Fruit fly (Drosophila melanogaster): ENCODE results near the gene mil.

mil gene

DNA sequence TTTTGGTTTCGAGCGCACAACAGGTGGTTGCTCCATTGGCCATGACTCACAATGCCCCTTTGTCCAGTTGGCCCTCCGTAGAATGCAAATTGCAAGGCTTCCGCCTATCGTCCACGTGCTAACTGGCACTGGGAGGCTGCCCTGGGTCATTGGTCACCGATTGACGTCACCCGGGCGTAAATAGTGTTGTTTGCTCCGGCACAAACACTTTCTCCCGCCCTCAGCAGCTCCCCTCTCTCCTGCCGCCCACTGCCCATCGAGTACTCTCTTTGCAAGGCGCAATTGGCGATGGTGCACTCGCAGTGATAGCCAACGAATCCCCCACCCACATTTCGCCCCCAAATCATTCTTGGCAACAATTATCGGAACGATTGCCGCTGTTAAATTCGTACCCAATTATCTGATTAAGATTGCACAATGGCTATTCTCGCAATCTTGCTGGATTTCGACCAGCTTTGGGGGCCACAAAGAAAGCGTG lies 14.5 kb downstream of the mil start:
- no peak for TF ChIP-seq CG8478 (optimal IDR thresholded peaks at IDR 0.05)
- TF ChIP-seq pan (optimal IDR thresholded peaks at IDR 0.05) = no peak
- no peak for TF ChIP-seq usp (GFP tag; optimal IDR thresholded peaks at IDR 0.05)
- TF ChIP-seq EcR (GFP tag; optimal IDR thresholded peaks at IDR 0.05) = no peak
- no peak for TF ChIP-seq Dll (optimal IDR thresholded peaks at IDR 0.05)

dm6 chr3R:27928140-27928539 lies 15.9 kb downstream of the mil start, which contains the start of gene nenya:
Gene nenya, minus strand, starts transcription at chr3R:27928174.
- no peak for TF ChIP-seq CG8478 (optimal IDR thresholded peaks at IDR 0.05)
- TF ChIP-seq psq (optimal IDR thresholded peaks at IDR 0.05) = no peak
- no peak for TF ChIP-seq pan (optimal IDR thresholded peaks at IDR 0.05)
- TF ChIP-seq Dll (optimal IDR thresholded peaks at IDR 0.05) = no peak
- TF ChIP-seq usp (GFP tag; optimal IDR thresholded peaks at IDR 0.05) = no peak
- TF ChIP-seq EcR (GFP tag; optimal IDR thresholded peaks at IDR 0.05) = no peak

- TF ChIP-seq Dll (optimal IDR thresholded peaks at IDR 0.05) (no peak), usp (GFP tag; optimal IDR thresholded peaks at IDR 0.05) (no peak), pan (optimal IDR thresholded peaks at IDR 0.05) (no peak), EcR (GFP tag; optimal IDR thresholded peaks at IDR 0.05) (no peak), CG8478 (optimal IDR thresholded peaks at IDR 0.05) (no peak), psq (optimal IDR thresholded peaks at IDR 0.05) (no peak)
Observed at dm6 chr3R:27928984-27929924, 17.0 kb downstream of the mil start.

DNA sequence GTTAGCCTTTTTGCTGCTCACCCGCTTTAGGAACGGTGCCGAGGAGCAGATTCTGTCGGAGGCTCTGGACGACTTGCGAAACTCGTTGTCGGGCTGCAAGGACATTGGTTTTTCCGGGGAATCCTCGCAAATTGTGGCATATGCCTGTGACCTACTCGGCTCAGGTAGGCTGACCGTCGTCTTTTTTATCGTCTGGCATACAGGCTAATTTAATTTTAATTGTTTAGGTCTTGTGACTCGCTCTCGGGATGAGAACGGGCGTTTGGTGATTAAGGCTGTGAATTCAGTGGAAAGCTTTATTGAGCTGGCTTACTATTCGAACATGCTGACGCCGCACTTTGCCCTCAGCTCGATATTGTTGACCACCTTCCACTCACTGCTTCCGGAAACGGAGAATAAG lies 19.2 kb downstream of the mil start:
- TF ChIP-seq CG8478 (optimal IDR thresholded peaks at IDR 0.05) = no peak
- no peak for TF ChIP-seq usp (GFP tag; optimal IDR thresholded peaks at IDR 0.05)
- TF ChIP-seq pan (optimal IDR thresholded peaks at IDR 0.05) = no peak
- no peak for TF ChIP-seq EcR (GFP tag; optimal IDR thresholded peaks at IDR 0.05)
- TF ChIP-seq psq (optimal IDR thresholded peaks at IDR 0.05) = no peak
- no peak for TF ChIP-seq Dll (optimal IDR thresholded peaks at IDR 0.05)

DNA sequence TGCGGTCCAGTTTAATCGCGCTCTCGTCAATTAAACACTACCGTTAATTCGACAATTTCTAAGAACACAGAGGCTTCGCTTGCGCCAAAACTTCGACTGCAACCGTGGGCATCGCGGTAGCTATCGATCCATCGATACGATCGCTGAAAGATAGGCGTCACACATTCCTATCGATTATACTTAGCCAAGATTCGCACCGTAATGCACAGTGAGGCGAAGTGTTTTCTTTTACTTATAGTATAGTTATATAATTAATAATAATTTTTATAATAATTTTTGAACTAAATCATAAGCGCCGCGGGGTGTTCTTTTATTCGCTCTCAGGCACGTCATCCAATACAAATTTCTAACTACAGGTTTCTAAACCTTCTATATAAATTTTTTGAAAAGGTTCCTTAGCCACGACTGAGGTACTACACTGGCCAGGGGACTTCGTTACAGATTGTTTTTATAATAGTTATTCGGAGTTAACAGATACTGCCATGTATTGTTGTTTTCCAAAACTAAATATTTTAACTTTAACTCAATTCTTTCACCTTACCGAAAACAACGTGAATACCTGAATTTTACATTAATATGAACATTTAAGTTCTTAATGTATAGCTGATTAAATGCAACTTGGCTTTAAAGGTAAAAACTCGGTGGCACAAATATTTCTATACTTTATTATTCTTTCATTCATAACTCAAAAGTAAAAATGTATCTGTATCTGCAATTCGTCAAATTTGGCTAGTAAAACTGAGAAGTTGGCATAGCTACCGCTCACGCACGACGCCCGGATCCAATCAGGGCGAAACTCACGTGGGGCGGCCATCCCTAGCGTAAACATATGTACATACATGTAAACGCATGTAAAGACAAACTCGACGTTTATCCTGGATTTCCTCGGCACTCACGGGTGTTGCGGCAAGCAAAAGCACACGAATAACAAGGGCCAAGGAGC lies 25.8 kb downstream of the mil start, which contains the start of the genes NSD and BOD1:
Gene NSD, minus strand, starts transcription at position 102 of the 943 bp plus-strand sequence.
Gene BOD1, plus strand, starts transcription at position 494 of the 943 bp plus-strand sequence.
- TF ChIP-seq pan (optimal IDR thresholded peaks at IDR 0.05) = no peak
- no peak for TF ChIP-seq usp (GFP tag; optimal IDR thresholded peaks at IDR 0.05)
- TF ChIP-seq EcR (GFP tag; optimal IDR thresholded peaks at IDR 0.05) = no peak
- no peak for TF ChIP-seq Dll (optimal IDR thresholded peaks at IDR 0.05)
- no peak for TF ChIP-seq psq (optimal IDR thresholded peaks at IDR 0.05)
- no peak for TF ChIP-seq CG8478 (optimal IDR thresholded peaks at IDR 0.05)

DNA sequence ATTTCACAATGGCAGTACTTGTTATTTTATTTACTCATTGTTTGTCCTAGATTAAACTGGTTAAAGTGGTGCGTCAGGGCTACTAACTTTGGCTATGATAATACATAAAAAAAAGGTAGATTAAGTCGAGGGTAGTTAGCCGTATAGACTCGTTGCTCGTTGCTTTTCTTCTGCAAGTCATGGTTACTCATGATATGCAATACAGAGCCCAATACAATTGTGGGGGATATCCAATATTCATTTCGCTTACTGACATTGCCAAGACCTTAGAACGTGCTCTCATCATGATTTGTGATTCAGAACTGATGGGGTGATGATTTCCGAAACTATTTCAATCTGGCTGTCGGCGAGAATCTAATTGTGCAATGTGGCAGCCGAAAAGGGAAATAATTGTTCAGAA lies 33.2 kb downstream of the mil start:
- TF ChIP-seq Dll (optimal IDR thresholded peaks at IDR 0.05) = no peak

DNA sequence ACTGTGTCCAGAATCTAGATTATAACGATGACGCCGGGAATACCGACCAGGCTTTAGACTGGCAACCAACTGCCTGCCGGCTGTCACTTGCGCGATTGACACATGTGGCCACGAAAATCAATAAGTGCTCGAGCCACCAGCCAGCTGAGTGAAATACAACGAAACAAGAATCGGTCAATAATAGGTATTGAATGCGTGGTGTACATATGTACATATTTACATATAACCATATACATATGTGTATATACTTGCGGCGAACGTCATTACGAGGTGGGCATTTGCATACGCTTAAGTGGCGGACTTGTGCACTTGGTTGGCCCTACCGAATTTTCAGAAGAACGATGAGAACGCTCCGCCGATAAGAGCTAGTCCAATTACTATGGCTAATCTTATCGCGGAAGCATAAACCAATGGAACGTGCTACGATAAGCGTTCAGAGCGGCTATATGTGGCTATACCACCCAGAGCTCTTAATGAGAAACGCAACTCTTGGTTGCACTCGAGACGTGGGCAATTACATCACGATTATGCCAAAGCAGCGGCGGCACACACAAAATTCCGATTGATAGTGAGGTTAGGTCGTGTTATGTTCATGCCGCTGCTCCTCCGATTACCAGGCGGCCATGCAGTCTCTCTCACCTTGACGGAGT lies 34.4 kb downstream of the mil start:
- TF ChIP-seq pan (optimal IDR thresholded peaks at IDR 0.05) (peak; percentile 4), psq (optimal IDR thresholded peaks at IDR 0.05) (no peak), EcR (GFP tag; optimal IDR thresholded peaks at IDR 0.05) (no peak), CG8478 (optimal IDR thresholded peaks at IDR 0.05) (no peak), Dll (optimal IDR thresholded peaks at IDR 0.05) (no peak)

DNA sequence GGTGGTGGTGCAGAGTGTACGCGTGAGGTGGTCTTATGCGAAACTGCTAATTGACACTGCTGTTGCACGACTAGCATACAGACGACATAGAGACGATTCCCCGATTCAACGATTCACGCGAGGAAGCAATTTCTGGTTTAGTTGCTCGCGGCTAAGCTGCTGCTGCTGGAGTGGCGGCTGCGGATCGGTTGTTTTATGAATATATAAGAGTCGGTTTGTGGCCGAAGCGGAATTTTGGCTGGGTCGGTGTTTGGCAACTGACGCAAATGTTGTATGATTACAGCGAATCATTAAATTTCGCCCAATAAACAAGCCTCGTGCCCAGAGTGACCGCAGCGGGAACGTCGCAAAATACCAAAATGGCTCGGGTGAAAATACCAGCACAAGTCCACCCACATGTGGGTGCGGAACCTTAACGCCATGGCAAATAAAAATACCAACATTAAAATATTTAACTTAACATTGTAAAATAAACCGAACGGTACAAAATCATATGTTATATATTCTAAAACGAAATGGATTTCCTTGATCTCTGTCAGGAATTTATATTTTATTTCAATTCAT lies 35.5 kb downstream of the mil start, which contains the start of gene mfrn:
Gene mfrn, minus strand, starts transcription at position 340 of the 564 bp plus-strand sequence.
- TF ChIP-seq usp (GFP tag; optimal IDR thresholded peaks at IDR 0.05) = no peak
- TF ChIP-seq EcR (GFP tag; optimal IDR thresholded peaks at IDR 0.05) = no peak
- TF ChIP-seq Dll (optimal IDR thresholded peaks at IDR 0.05) = no peak
- no peak for TF ChIP-seq CG8478 (optimal IDR thresholded peaks at IDR 0.05)
- TF ChIP-seq pan (optimal IDR thresholded peaks at IDR 0.05) = no peak
- TF ChIP-seq psq (optimal IDR thresholded peaks at IDR 0.05) = no peak

DNA sequence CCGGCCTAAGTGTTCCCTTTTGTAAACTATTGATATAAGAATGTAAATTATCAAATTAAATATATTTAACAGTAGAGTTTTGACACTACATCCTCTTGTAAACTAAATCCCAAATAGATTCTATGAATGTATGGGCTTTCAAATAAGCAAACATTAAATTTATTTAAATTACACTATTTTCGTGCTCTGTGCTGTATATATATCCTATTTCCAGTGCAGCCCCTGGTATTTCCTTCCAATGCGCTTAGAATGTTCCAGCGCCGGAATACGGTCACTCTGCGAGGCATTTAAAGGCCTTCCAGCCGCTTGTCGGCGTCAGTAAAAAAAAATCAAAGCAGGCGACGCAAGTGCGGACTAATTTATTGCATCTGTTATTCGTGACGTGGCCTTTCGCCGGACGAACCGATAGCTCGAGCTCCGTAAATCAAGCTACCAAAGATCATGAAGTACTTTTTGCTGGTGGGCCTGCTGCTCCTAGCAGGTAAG lies 36.2 kb downstream of the mil start, which contains the start of gene Gp93:
Gene Gp93, plus strand, starts transcription at position 291 of the 486 bp plus-strand sequence.
- no peak for TF ChIP-seq usp (GFP tag; optimal IDR thresholded peaks at IDR 0.05)
- no peak for TF ChIP-seq psq (optimal IDR thresholded peaks at IDR 0.05)
- no peak for TF ChIP-seq Dll (optimal IDR thresholded peaks at IDR 0.05)
- no peak for TF ChIP-seq pan (optimal IDR thresholded peaks at IDR 0.05)
- no peak for TF ChIP-seq CG8478 (optimal IDR thresholded peaks at IDR 0.05)

dm6 chr3R:27953890-27954289 lies 41.6 kb downstream of the mil start, which contains the start of gene CG4951:
Gene CG4951, minus strand, starts transcription at chr3R:27954112.
- TF ChIP-seq CG8478 (optimal IDR thresholded peaks at IDR 0.05) = no peak

DNA sequence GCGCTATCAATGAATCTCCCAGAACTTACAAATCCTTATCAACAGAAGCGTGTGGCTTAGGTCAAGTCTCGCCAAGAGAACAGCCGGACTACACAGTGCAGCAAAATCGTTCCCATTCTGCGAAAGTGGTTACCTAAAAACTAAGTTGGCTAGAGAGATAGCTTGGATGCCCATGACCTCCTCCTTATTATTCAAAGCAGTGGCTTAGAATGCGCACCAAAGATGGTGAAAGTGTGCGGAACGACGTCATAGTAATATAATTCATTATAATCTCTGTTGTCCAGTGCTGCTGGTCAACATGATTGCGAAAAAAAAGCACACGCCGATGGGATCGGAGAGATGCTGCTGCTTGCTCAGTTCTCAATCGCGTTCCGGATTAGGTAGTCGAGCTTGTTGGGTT lies 42.3 kb downstream of the mil start, which contains the start of gene Nep7:
Gene Nep7, plus strand, starts transcription at position 385 of the 400 bp plus-strand sequence.
- TF ChIP-seq pan (optimal IDR thresholded peaks at IDR 0.05) = no peak
- no peak for TF ChIP-seq EcR (GFP tag; optimal IDR thresholded peaks at IDR 0.05)
- no peak for TF ChIP-seq usp (GFP tag; optimal IDR thresholded peaks at IDR 0.05)
- no peak for TF ChIP-seq Dll (optimal IDR thresholded peaks at IDR 0.05)
- TF ChIP-seq psq (optimal IDR thresholded peaks at IDR 0.05) = no peak
- no peak for TF ChIP-seq CG8478 (optimal IDR thresholded peaks at IDR 0.05)

Data from whole organism.